Fruit fly (Drosophila melanogaster) whole organism, prepupa: ENCODE data around the gene Cen.

Source experiments
- Blimp-1 ChIP-seq: fragments of 200-800 bp; sonication (Bioruptor generic); optimal IDR thresholded peaks from 3 replicates; lab custom pipeline; 2017; ENCODE audit warnings: missing biosample characterization, missing genetic modification characterization, mild to moderate bottlenecking, moderate library complexity, missing genetic modification reagents
- CG10631 ChIP-seq: fragments of 200-800 bp; sonication (Bioruptor generic); optimal IDR thresholded peaks from 2 replicates; lab custom pipeline; 2016; ENCODE audit warnings: missing biosample characterization, missing genetic modification characterization
- CG4318 ChIP-seq: fragments of 200-800 bp; sonication (Bioruptor generic); optimal IDR thresholded peaks from 3 replicates; lab custom pipeline; 2017; ENCODE audit warnings: missing biosample characterization, mild to moderate bottlenecking, missing genetic modification characterization
- Gug ChIP-seq: fragments of 200-800 bp; sonication (Bioruptor generic); IDR thresholded peaks from 2 replicates; pipeline ENCODE4 v1.3.6; 2022; ENCODE audit warnings: missing biosample characterization, missing genetic modification characterization
- Sox15 ChIP-seq: fragments of 200-800 bp; sonication (Bioruptor generic); optimal IDR thresholded peaks from 3 replicates; lab custom pipeline; 2016; ENCODE audit warnings: missing biosample characterization, missing genetic modification characterization
- cyc ChIP-seq: fragments of 200-800 bp; sonication (Bioruptor generic); optimal IDR thresholded peaks from 3 replicates; lab custom pipeline; 2016; ENCODE audit warnings: missing biosample characterization, missing genetic modification characterization

dm6 chr2L:20714468-20715404 lies 33.1 kb upstream of the Cen start, which contains the start of gene Hr38:
- TF ChIP-seq cyc (GFP tag; lab: Kevin White, UChicago): no peak
- TF ChIP-seq Gug (GFP tag; lab: Robert Waterston, UW): no peak
- TF ChIP-seq Sox15 (GFP tag; lab: Kevin White, UChicago): no peak
- no peak for TF ChIP-seq CG4318 (GFP tag; lab: Kevin White, UChicago)
- peak; percentile 72 for TF ChIP-seq Blimp-1
- no peak for TF ChIP-seq CG10631 (GFP tag; lab: Kevin White, UChicago)
